In genomic region chrIV:10252886-10253639, ce11 we compare ENCODE assay signal across 6 worm cellular contexts.
TF ChIP-seq lines count a peak whose summit lies in the region.

No protein-coding gene starts in this region.

TF ChIP-seq in whole organism, L1 larva, 84 proteins besides CTCF, POLR2A, EP300 and RAD21:
- no peak for TF ChIP-seq hlh-4 (tag; optimal IDR thresholded peaks at IDR 0.05; lab: Kevin White, UChicago)
- no peak for TF ChIP-seq efl-1 (optimal IDR thresholded peaks at IDR 0.05; lab: Kevin White, UChicago)
- peak in 1 of 2 experiments; percentile 77 for TF ChIP-seq efl-1 (GFP tag; optimal IDR thresholded peaks at IDR 0.05 in 1 of 2; lab: Kevin White, UChicago)
- TF ChIP-seq zip-4 (GFP tag; optimal IDR thresholded peaks at IDR 0.05; lab: Kevin White, UChicago): no peak
- no peak for TF ChIP-seq nhr-90 (tag; optimal IDR thresholded peaks at IDR 0.05; lab: Kevin White, UChicago; ENCODE audit: poor library complexity)
- TF ChIP-seq ceh-88 (GFP tag; IDR thresholded peaks at IDR 0.05; lab: Robert Waterston, UW): 0 out of 2 replicates have a peak, but pooled peaks have one; percentile 6
- TF ChIP-seq egl-13 (tag; optimal IDR thresholded peaks at IDR 0.05; lab: Kevin White, UChicago): no peak
- peak; percentile 11 for TF ChIP-seq lin-15B (tag; optimal IDR thresholded peaks at IDR 0.05; lab: Kevin White, UChicago)
- no peak for TF ChIP-seq nhr-19 (GFP tag; conservative IDR thresholded peaks at IDR 0.05; lab: Robert Waterston, UW)
- no peak for TF ChIP-seq tlp-1 (tag; optimal IDR thresholded peaks at IDR 0.05; lab: Kevin White, UChicago)
- no peak for TF ChIP-seq fos-1 (tag; optimal IDR thresholded peaks at IDR 0.05; lab: Kevin White, UChicago)
- TF ChIP-seq dsc-1 (tag; optimal IDR thresholded peaks at IDR 0.05; lab: Kevin White, UChicago): peak; percentile 98
- peak; percentile 60 for TF ChIP-seq pax-3 (tag; optimal IDR thresholded peaks at IDR 0.05; lab: Kevin White, UChicago)
TF ChIP-seq in whole organism, L1 larva: peak in this region for 5.

TF ChIP-seq in whole organism, L2 larva, 48 proteins besides CTCF, POLR2A, EP300 and RAD21:
- peak; percentile 13 for TF ChIP-seq fos-1 (tag; optimal IDR thresholded peaks at IDR 0.05; lab: Kevin White, UChicago)
- no peak for TF ChIP-seq gmeb-1 (tag; optimal IDR thresholded peaks at IDR 0.05; lab: Kevin White, UChicago)
- TF ChIP-seq ztf-4 (tag; optimal IDR thresholded peaks at IDR 0.05; lab: Kevin White, UChicago): no peak
- TF ChIP-seq aly-2 (tag; optimal IDR thresholded peaks at IDR 0.05; lab: Kevin White, UChicago): no peak
- peak; percentile 3 for TF ChIP-seq sma-9 (GFP tag; optimal IDR thresholded peaks at IDR 0.05; lab: Kevin White, UChicago)
- no peak for TF ChIP-seq sma-9 (tag; optimal IDR thresholded peaks at IDR 0.05; lab: Kevin White, UChicago)
- peak; percentile 50 for TF ChIP-seq crh-2 (tag; optimal IDR thresholded peaks at IDR 0.05; lab: Kevin White, UChicago)
- TF ChIP-seq lsy-2 (tag; optimal IDR thresholded peaks at IDR 0.05; lab: Kevin White, UChicago): peak in 1 of 2 experiments; percentile 8

TF ChIP-seq in whole organism, L3 larva, 47 proteins besides CTCF, POLR2A, EP300 and RAD21:
- TF ChIP-seq nhr-25 (tag; optimal IDR thresholded peaks at IDR 0.05; lab: Kevin White, UChicago) (peak; percentile 36), mdl-1 (tag; optimal IDR thresholded peaks at IDR 0.05; lab: Kevin White, UChicago) (no peak), eor-1 (tag; optimal IDR thresholded peaks at IDR 0.05; lab: Kevin White, UChicago) (peak in 1 of 2 experiments; percentile 30), jun-1 (tag; optimal IDR thresholded peaks at IDR 0.05; lab: Kevin White, UChicago) (peak; percentile 32), ztf-4 (tag; optimal IDR thresholded peaks at IDR 0.05; lab: Kevin White, UChicago) (no peak), elt-2 (tag; optimal IDR thresholded peaks at IDR 0.05; lab: Kevin White, UChicago) (peak; percentile 59), elt-3 (tag; optimal IDR thresholded peaks at IDR 0.05; lab: Kevin White, UChicago) (no peak), elt-1 (tag; optimal IDR thresholded peaks at IDR 0.05; lab: Kevin White, UChicago) (peak; percentile 68), pqm-1 (tag; optimal IDR thresholded peaks at IDR 0.05; lab: Kevin White, UChicago) (peak; percentile 12)

TF ChIP-seq in whole organism, L4 larva, 104 proteins besides CTCF, POLR2A, EP300 and RAD21:
- TF ChIP-seq snpc-4 (tag; optimal IDR thresholded peaks at IDR 0.05; lab: Kevin White, UChicago): no peak
- TF ChIP-seq dve-1 (tag; optimal IDR thresholded peaks at IDR 0.05; lab: Kevin White, UChicago; ENCODE audit: insufficient read depth): peak; percentile 39
- no peak for TF ChIP-seq daf-16 (GFP tag; optimal IDR thresholded peaks at IDR 0.05; lab: Kevin White, UChicago)
- peak; percentile 23 for TF ChIP-seq daf-16 (tag; optimal IDR thresholded peaks at IDR 0.05; lab: Kevin White, UChicago)
- peak; percentile 9 for TF ChIP-seq pqm-1 (tag; optimal IDR thresholded peaks at IDR 0.05; lab: Kevin White, UChicago)
- TF ChIP-seq php-3 (GFP tag; IDR thresholded peaks at IDR 0.05; lab: Robert Waterston, UW): no peak
- no peak for TF ChIP-seq ctbp-1 (GFP tag; IDR thresholded peaks at IDR 0.05; lab: Robert Waterston, UW)
- 0 out of 2 replicates have a peak, but pooled peaks have one; percentile 17 for TF ChIP-seq T26A8.4 (GFP tag; IDR thresholded peaks at IDR 0.05; lab: Robert Waterston, UW)
- peak; percentile 45 for TF ChIP-seq dmd-6 (GFP tag; IDR thresholded peaks at IDR 0.05; lab: Robert Waterston, UW)
- peak in 1 of 2 experiments; percentile 43 for TF ChIP-seq unc-62 (GFP tag; optimal IDR thresholded peaks at IDR 0.05 in 1 of 2; lab: Kevin White, UChicago)
- TF ChIP-seq unc-62 (tag; optimal IDR thresholded peaks at IDR 0.05; lab: Kevin White, UChicago): no peak
TF ChIP-seq in whole organism, L4 larva: peak in this region for 6.

TF ChIP-seq in whole organism, mixed stage, embryonic, 35 proteins besides CTCF, POLR2A, EP300 and RAD21:
- TF ChIP-seq elt-1 (tag; optimal IDR thresholded peaks at IDR 0.05; lab: Kevin White, UChicago; ENCODE audit: borderline replicate concordance, insufficient read depth) (peak; percentile 72), drap-1 (GFP tag; optimal IDR thresholded peaks at IDR 0.05; lab: Kevin White, UChicago) (no peak), mep-1 (tag; optimal IDR thresholded peaks at IDR 0.05; lab: Kevin White, UChicago) (no peak)

TF ChIP-seq in whole organism, young adult, 124 proteins besides CTCF, POLR2A, EP300 and RAD21:
- TF ChIP-seq cebp-1 (GFP tag; IDR thresholded peaks at IDR 0.05; lab: Robert Waterston, UW): no peak
- peak; percentile 9 for TF ChIP-seq cebp-1 (tag; optimal IDR thresholded peaks at IDR 0.05; lab: Kevin White, UChicago)
- TF ChIP-seq Y53F4B.3 (GFP tag; IDR thresholded peaks at IDR 0.05; lab: Robert Waterston, UW): no peak
- TF ChIP-seq lin-35 (GFP tag; optimal IDR thresholded peaks at IDR 0.05; lab: Kevin White, UChicago): no peak
- no peak for TF ChIP-seq somi-1 (GFP tag; optimal IDR thresholded peaks at IDR 0.05; lab: Kevin White, UChicago)
- TF ChIP-seq hlh-12 (tag; optimal IDR thresholded peaks at IDR 0.05; lab: Kevin White, UChicago): no peak
- TF ChIP-seq zfh-2 (GFP tag; conservative IDR thresholded peaks at IDR 0.05; lab: Robert Waterston, UW): no peak
- no peak for TF ChIP-seq snpc-1.3 (tag; optimal IDR thresholded peaks at IDR 0.05; lab: Kevin White, UChicago; ENCODE audit: insufficient read depth)
- 0 out of 2 replicates have a peak, but pooled peaks have one; percentile 5 for TF ChIP-seq ekl-4 (GFP tag; IDR thresholded peaks at IDR 0.05; lab: Robert Waterston, UW)
